Fruit fly (Drosophila melanogaster) S2 (cell line): ENCODE data around the gene fend.

Experiments used
- CG8478 ChIP-seq: fragments of >200 bp; optimal IDR thresholded peaks from 2 replicates; lab custom pipeline; 2018
- CTCF ChIP-seq, 2 experiments: fragments of >200 bp; optimal IDR thresholded peaks; 2 replicates each; lab custom pipeline; 2018

DNA sequence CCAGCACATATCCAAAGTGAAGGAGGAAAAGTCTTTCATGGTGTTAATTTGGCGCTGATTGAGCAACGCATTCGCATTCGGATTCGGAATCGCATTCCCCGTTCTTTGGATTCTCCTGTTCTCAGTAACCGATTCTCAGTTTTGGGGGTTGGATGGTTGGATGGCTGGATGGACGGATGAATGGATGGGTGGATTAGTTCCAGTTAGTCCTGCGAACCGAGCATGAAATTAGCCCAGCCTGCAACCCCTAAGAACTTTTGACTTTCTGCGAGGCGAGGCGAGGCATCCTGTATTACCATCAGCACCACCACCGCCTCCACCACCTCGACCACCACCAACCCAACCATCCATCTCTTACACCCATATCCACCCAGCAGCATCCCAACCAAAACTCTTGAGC, 4.7 kb downstream of the fend start:
- no peak for TF ChIP-seq CTCF (optimal IDR thresholded peaks at IDR 0.05; lab: Kevin White, UChicago)
- TF ChIP-seq CG8478, result no peak
